Worm (Caenorhabditis elegans) whole organism, midembryonic: ENCODE measurements around the gene C16C10.4.
A peak's percentile ranks its signal among the peaks of the same experiment; 100 is the strongest.

Source experiments
- T22C8.4 ChIP-seq: fragments of 200-800 bp; sonication (Bioruptor generic); IDR thresholded peaks from 2 replicates; pipeline ENCODE4 v1.3.6; 2022; ENCODE audit warnings: missing genetic modification characterization, missing compliant biosample characterization
- cog-1 ChIP-seq: sonication (generic microtip); optimal IDR thresholded peaks from 2 replicates; lab custom pipeline; 2016; ENCODE audit warnings: missing genetic modification characterization, missing compliant biosample characterization
- flt-1 ChIP-seq: fragments of 200-800 bp; sonication (Bioruptor generic); IDR thresholded peaks from 2 replicates; pipeline ENCODE4 v1.3.6; 2022; ENCODE audit warnings: missing genetic modification characterization, missing compliant biosample characterization
- klf-2 ChIP-seq: fragments of 200-800 bp; sonication (Bioruptor generic); conservative IDR thresholded peaks from 2 replicates; pipeline ENCODE4 v1.3.6; 2022; ENCODE audit warnings: missing genetic modification reagents, missing genetic modification characterization, missing compliant biosample characterization
- med-1 ChIP-seq: sonication (generic microtip); optimal IDR thresholded peaks from 2 replicates; lab custom pipeline; 2017; ENCODE audit warnings: missing genetic modification characterization, mild to moderate bottlenecking, missing compliant biosample characterization, antibody characterized with exemption, missing genetic modification reagents; ENCODE audit not compliant: insufficient read depth
- ref-1 ChIP-seq: fragments of 200-800 bp; sonication (Bioruptor generic); conservative IDR thresholded peaks from 2 replicates; pipeline ENCODE4 v1.3.6; 2022; ENCODE audit warnings: missing genetic modification reagents, missing genetic modification characterization, missing compliant biosample characterization
- tab-1 ChIP-seq: fragments of 200-800 bp; sonication (Bioruptor generic); IDR thresholded peaks from 2 replicates; pipeline ENCODE4 v1.3.6; 2022; ENCODE audit warnings: missing genetic modification characterization, missing compliant biosample characterization
- ztf-23 ChIP-seq: fragments of 200-800 bp; sonication (Bioruptor generic); IDR thresholded peaks from 2 replicates; pipeline ENCODE4 v1.3.6; 2022; ENCODE audit warnings: missing genetic modification reagents, missing genetic modification characterization, missing compliant biosample characterization
- ztf-29 ChIP-seq: fragments of 200-800 bp; sonication (Bioruptor generic); IDR thresholded peaks from 2 replicates; pipeline ENCODE4 v1.3.6; 2022; ENCODE audit warnings: missing genetic modification reagents, missing genetic modification characterization, missing compliant biosample characterization

The C16C10.4 gene

DNA sequence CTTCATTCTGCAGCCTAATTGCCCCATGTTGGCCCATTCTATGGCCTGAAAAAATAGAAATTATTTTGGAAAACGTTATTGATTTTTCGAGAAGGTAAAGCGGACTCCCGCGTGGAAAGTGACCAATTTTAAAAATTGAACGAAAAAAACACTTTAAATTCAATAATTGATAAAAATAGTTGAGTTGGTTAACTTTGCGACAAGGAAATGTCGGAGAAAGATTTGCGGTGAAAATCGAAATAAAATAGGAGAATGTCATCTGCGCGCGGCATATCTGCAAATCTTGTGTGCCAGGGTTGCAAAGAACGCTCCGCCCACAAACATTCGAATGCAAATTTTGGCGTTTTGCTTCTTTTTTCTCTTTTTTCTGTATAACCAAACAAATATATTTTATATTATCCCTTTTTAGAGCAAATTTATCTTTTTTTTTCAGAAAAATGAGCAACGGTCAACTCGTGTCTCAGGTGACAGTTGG is at the start of gene C16C10.4, which contains the start of gene rnf-121:
Gene C16C10.4 (plus strand): TSS at position 434 of the 475 bp plus-strand sequence.
Gene rnf-121 (minus strand): TSS at position 51 of the 475 bp plus-strand sequence.
- TF ChIP-seq T22C8.4, result peak; percentile 65
- peak; percentile 93 for TF ChIP-seq klf-2 (GFP tag; lab: Robert Waterston, UW)
- peak; percentile 69 for TF ChIP-seq ref-1
- TF ChIP-seq med-1, result peak; percentile 98
- peak; percentile 95 for TF ChIP-seq flt-1
- peak; percentile 86 for TF ChIP-seq ztf-29 (GFP tag; lab: Robert Waterston, UW)
- TF ChIP-seq cog-1 (tag; lab: Kevin White, UChicago), result peak; percentile 63
- TF ChIP-seq tab-1 (GFP tag; lab: Robert Waterston, UW), result peak; percentile 91
- TF ChIP-seq ztf-23 (GFP tag; lab: Robert Waterston, UW), result peak; percentile 91

DNA sequence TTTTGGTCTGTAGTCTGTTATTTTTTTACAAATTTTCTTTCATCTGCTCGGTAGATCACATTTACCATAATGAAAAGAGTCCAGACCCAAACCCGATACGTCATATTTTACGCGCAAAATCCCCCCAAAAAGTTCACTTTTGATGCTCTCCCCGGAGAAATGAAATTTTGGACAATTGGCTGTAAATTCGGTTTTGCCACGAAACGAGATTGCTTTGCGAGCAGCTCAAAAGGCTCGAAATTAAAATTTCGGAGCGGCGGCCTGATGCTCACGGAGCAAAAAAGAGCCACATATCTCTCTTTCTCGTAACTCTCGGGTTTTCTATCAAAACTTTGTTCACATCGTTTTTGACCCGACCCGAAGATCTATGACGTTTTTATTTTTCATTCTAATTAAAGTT is 47.9 kb upstream of the C16C10.4 start:
- no peak for TF ChIP-seq klf-2 (GFP tag; lab: Robert Waterston, UW)

DNA sequence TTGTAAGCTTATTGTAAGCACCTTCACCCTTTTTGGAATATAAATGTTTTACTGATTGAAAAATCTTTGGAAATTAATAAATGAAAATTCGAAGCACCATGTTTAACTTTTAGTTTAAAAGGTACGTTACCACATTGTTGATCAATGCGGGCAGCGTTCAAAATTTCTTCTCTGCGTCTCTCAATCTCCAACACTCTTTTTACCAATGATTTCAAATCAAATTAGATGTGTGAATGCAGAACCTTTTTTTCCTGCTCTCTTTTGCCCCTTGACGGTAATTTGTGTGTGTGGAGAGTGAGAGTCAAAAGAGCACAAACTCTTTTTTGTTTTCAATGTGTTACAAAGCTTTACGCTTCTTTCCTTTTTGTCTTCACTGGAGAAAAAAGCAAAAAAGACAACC is 47.2 kb upstream of the C16C10.4 start:
- no peak for TF ChIP-seq T22C8.4
- TF ChIP-seq tab-1 (GFP tag; lab: Robert Waterston, UW), result no peak
- TF ChIP-seq med-1, result no peak
- TF ChIP-seq cog-1 (tag; lab: Kevin White, UChicago), result no peak
- TF ChIP-seq ref-1, result no peak
- TF ChIP-seq klf-2 (GFP tag; lab: Robert Waterston, UW), result no peak
- TF ChIP-seq flt-1, result no peak
- TF ChIP-seq ztf-23 (GFP tag; lab: Robert Waterston, UW), result no peak
- TF ChIP-seq ztf-29 (GFP tag; lab: Robert Waterston, UW), result no peak

DNA sequence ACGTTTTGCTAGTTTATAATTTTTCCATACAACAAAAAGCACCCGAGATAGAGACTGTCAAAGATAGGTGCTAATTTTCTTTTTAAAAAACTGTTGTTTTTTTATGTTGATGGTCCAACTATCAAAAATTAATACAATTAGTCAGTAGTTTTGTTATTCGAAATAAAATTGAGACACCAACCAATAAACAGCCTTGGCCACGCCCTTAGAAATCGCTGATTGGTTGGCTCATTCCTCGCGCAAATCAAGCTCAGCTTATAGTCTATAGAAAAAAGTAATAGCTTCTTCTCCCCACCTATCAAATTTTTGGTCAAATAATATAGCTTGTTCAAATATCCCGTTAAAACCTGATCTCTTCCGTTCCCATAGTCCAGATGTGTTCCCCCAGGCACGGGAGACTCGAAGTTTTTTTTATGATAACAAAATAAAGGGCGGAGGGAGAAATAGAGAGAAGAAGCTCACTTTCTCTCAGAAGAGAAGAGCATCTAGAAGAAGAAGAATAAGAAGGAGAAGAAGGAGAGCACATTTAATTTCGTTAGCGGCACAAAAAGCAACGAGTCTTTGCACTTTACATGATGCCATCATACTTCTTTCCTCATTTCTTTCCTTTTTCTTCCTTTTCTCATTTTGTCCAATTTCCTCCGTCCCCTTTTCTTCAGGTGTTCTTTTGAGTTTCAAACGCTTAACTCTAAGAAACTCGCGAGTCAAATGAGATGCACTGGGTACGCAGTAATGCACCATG is 39.2 kb upstream of the C16C10.4 start:
- TF ChIP-seq med-1, result no peak
- TF ChIP-seq klf-2 (GFP tag; lab: Robert Waterston, UW), result no peak
- no peak for TF ChIP-seq cog-1 (tag; lab: Kevin White, UChicago)
- no peak for TF ChIP-seq T22C8.4
- TF ChIP-seq tab-1 (GFP tag; lab: Robert Waterston, UW), result no peak
- TF ChIP-seq ztf-29 (GFP tag; lab: Robert Waterston, UW), result no peak
- TF ChIP-seq ztf-23 (GFP tag; lab: Robert Waterston, UW), result no peak
- TF ChIP-seq ref-1, result no peak
- TF ChIP-seq flt-1, result no peak

DNA sequence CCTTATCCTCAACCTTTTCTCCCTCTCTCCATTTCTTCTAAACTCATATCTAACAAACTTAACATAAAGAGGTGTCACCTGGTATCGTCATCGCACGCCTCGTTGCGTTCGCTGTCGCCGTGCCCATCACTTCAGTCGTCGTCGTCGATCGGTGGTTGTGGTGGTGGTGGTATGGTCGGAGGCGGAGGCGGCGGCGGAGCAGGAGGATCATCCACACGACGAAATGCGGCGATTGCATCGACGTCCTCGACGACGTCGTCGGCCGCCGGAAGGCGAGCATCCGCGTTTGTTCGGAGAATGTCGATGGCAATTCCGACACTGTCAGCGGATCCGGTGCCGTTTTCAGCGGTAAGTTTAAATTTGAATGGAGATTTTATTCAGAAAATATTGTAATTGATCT is 37.1 kb upstream of the C16C10.4 start:
- TF ChIP-seq T22C8.4 (no peak), tab-1 (GFP tag; lab: Robert Waterston, UW) (no peak), ztf-29 (GFP tag; lab: Robert Waterston, UW) (no peak), med-1 (no peak), ref-1 (no peak), flt-1 (no peak), cog-1 (tag; lab: Kevin White, UChicago) (no peak)

DNA sequence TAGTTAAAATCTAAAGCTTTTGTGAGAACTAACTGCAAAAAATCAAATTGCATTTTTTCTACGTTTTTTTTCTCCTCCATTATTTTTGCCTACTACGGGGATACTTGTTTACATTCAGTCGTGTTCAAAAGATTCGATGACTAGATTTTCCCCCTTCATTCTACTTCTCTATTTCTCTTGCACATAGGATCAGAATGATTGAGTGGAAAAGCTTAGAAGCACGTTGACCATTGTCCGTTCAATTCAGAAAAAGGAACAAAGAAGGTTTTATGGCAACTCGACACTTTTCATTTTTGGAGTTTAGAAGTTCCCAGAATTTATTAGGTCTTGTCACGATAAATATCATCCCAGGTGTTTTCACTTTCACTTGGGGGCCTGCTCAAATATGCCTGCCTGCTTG is 34.0 kb upstream of the C16C10.4 start:
- TF ChIP-seq klf-2 (GFP tag; lab: Robert Waterston, UW), result no peak
- no peak for TF ChIP-seq med-1
- TF ChIP-seq ztf-29 (GFP tag; lab: Robert Waterston, UW), result no peak
- TF ChIP-seq T22C8.4, result no peak
- TF ChIP-seq flt-1, result no peak
- no peak for TF ChIP-seq tab-1 (GFP tag; lab: Robert Waterston, UW)
- TF ChIP-seq cog-1 (tag; lab: Kevin White, UChicago), result no peak
- TF ChIP-seq ztf-23 (GFP tag; lab: Robert Waterston, UW), result no peak
- TF ChIP-seq ref-1, result no peak

DNA sequence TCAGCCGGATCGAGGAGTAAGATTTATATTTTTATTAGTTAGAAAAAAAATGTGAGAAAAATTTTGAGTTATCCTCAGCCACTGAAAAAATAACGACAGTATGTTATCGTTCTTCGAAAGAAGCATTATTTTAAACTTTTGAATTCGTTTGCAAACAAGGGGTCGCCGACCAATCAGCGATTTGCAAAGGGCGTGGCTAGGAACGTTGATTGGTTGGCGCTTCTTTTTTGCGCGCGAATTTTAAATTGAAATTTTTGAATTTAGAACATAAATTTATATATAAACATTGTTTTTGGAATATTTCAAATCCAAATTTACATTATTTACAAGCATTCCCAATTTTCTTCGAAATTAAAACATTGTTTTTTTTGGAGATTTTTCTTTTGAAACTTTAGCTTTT is 28.0 kb upstream of the C16C10.4 start:
- TF ChIP-seq klf-2 (GFP tag; lab: Robert Waterston, UW) (no peak), T22C8.4 (no peak)

DNA sequence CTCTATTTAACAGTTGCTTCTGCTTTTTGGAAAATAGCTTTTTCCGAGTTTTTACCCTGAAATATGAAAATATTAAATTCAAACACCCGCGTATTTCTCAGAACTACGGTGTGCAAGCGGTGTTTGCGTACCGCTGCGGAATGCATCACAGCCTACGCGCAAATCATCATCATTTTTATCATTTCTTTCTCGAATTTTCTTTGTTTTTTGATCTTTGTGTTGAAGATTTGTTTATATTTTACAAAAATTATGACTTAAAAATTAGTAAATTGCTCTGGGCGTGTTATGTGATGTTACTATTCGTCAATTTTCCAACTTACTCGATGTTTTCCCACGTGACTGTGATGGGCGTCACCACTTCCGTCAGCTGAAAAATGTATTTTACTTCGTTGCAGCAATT is 20.2 kb upstream of the C16C10.4 start:
- TF ChIP-seq ref-1, result no peak
- no peak for TF ChIP-seq tab-1 (GFP tag; lab: Robert Waterston, UW)
- TF ChIP-seq med-1, result no peak
- TF ChIP-seq ztf-23 (GFP tag; lab: Robert Waterston, UW), result no peak

DNA sequence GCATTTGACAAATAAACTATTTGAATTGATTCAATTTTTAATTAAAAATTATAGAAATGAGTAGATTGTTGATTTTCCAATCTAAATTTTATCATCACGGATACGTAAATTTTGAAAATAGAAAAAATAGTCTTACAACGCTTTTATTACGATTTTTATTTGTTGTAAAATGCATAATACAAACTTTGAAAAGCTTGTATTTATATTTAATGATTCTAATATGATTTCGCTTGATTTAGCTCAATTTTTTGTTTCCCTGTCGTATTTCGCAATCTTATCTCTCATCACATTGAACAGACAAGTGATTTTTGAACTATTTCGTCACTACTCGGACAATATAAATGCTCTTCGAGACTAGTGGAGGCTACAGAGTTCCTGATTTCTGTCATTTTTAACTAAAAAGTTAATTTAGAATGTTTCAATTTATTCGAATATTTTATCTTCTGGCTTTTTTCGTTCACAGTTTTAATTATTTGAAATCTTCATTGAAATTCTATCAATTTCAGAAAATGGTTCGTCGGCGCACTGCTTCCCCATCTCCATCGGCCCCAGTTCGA is 19.5 kb upstream of the C16C10.4 start, which contains the start of the genes wht-3 and har-1:
Gene wht-3 (minus strand): TSS at position 51 of the 557 bp plus-strand sequence.
Gene har-1 (plus strand): TSS at position 507 of the 557 bp plus-strand sequence.
- TF ChIP-seq ztf-23 (GFP tag; lab: Robert Waterston, UW), result no peak

DNA sequence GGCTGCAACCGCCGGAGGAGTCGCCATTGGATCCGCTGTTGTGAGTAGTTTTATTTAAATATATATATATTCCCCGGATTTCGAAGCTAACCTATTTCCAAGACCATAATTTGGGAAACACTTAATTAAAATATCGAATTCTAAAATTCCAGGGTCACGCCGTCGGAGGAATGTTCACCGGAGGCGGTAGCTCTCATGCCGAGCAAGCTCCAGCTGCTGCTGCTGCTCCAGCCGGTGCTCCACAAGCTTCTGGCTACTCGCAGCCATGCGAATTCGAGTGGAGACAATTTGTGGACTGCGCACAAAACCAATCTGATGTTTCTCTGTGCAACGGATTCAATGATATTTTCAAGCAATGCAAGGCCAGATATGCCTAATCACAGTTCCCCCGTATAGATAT is 18.8 kb upstream of the C16C10.4 start:
- TF ChIP-seq med-1 (no peak), tab-1 (GFP tag; lab: Robert Waterston, UW) (no peak), cog-1 (tag; lab: Kevin White, UChicago) (no peak), flt-1 (no peak), ztf-29 (GFP tag; lab: Robert Waterston, UW) (no peak), ztf-23 (GFP tag; lab: Robert Waterston, UW) (no peak), ref-1 (no peak), klf-2 (GFP tag; lab: Robert Waterston, UW) (no peak), T22C8.4 (no peak)

DNA sequence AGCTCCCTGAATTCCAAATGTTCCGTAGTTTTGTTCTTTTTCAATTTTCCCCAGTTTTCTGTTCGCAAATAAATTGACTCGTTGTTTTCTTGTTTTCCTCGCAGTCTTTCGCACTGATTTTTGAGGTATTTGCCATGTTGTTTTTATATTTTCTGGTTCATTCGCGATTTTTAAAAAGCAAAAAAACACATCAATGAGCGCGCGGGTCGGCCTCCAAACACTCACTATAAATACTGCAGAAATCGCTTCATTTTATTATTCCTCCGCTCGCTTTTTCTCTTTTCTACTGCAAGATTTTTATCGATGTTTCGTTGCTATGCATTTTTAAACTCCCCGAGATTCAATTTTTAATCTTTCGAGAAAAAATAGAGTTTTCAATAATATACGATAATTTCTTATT is 18.3 kb upstream of the C16C10.4 start:
- TF ChIP-seq med-1 (no peak), T22C8.4 (no peak), ztf-29 (GFP tag; lab: Robert Waterston, UW) (no peak), ztf-23 (GFP tag; lab: Robert Waterston, UW) (no peak), ref-1 (no peak), flt-1 (no peak), klf-2 (GFP tag; lab: Robert Waterston, UW) (no peak), cog-1 (tag; lab: Kevin White, UChicago) (no peak), tab-1 (GFP tag; lab: Robert Waterston, UW) (no peak)
